Worm (Caenorhabditis elegans): ENCODE results near the gene F07G6.2.
"Not testable (repeated sequence)": the region's sequence is repeated elsewhere in the genome, so short reads cannot be mapped to it uniquely, and the experiment has no call there.

The F07G6.2 gene

DNA sequence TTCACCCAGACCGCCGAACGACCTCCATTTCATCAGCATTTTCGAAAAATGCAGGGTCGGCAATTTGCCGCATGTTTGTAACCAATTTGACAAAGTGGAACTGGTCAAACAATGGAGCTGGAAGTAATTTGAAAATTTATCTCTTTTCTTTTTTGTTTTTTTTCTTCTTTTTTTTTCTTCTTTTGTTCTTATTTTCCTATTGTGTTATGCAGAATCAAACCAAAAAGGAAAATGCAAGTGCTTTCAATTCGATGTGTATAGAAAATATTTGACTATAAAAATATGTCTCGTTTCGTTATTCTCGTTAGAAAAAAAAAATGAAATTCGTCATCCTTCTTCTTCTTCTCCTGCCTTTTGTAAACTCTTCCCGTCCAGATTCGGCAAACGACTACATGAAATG is 10.4 kb downstream of the F07G6.2 start, which contains the start of gene F07G6.10:
TSS of gene F07G6.10 (plus strand) at position 301 of the 400 bp plus-strand sequence.
- no peak for TF ChIP-seq unc-39 (tag; optimal IDR thresholded peaks at IDR 0.05)
- TF ChIP-seq pha-4 (tag; optimal IDR thresholded peaks at IDR 0.05) = no peak
- no peak for TF ChIP-seq nhr-12 (tag; optimal IDR thresholded peaks at IDR 0.05)
- TF ChIP-seq nhr-28 (tag; optimal IDR thresholded peaks at IDR 0.05) = no peak
- no peak for TF ChIP-seq ces-1 (GFP tag; optimal IDR thresholded peaks at IDR 0.05)
- TF ChIP-seq zip-8 (tag; optimal IDR thresholded peaks at IDR 0.05) = no peak
- no peak for TF ChIP-seq elt-3 (tag; optimal IDR thresholded peaks at IDR 0.05)
- TF ChIP-seq lin-13 (tag; optimal IDR thresholded peaks at IDR 0.05) = no peak
- no peak for TF ChIP-seq unc-120 (tag; optimal IDR thresholded peaks at IDR 0.05; ENCODE audit: poor library complexity, severe bottlenecking)
- TF ChIP-seq ceh-39 (tag; optimal IDR thresholded peaks at IDR 0.05) = no peak
- no peak for TF ChIP-seq sem-2 (GFP tag; optimal IDR thresholded peaks at IDR 0.05)
- TF ChIP-seq nhr-237 (tag; optimal IDR thresholded peaks at IDR 0.05) = no peak
- TF ChIP-seq ztf-11 (tag; optimal IDR thresholded peaks at IDR 0.05) = no peak
- no peak for TF ChIP-seq flh-1 (GFP tag; optimal IDR thresholded peaks at IDR 0.05)
- TF ChIP-seq lin-32 (GFP tag; optimal IDR thresholded peaks at IDR 0.05) = no peak
- TF ChIP-seq snpc-4 (tag; optimal IDR thresholded peaks at IDR 0.05) = no peak
- TF ChIP-seq tbx-8 (GFP tag; optimal IDR thresholded peaks at IDR 0.05) = no peak
- TF ChIP-seq ceh-43 (GFP tag; optimal IDR thresholded peaks at IDR 0.05) = no peak

DNA sequence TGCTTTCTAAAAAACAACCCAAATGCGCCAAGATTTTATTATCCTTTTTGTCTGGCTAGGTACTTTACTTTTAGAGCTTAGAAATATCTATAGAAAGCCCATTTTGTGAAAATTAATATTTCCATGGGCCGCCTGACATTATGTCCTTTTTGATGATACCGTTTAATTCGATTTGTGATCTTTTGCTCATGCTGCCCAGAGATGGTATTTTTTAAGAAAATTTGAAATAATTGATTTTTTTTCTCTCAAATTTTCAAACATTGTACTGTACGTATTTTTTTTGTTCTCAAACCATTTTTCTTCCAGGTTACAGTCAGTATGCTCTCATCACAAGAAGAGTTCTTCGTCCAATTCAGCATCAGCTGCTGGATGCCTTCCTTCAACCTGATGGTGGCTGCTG is 15.4 kb downstream of the F07G6.2 start, which contains the start of gene Y75D11A.2:
TSS of gene Y75D11A.2 (plus strand) at position 301 of the 400 bp plus-strand sequence.
- TF ChIP-seq lin-32 (GFP tag; optimal IDR thresholded peaks at IDR 0.05); nhr-28 (tag; optimal IDR thresholded peaks at IDR 0.05); snpc-4 (tag; optimal IDR thresholded peaks at IDR 0.05): not testable (repeated sequence)

DNA sequence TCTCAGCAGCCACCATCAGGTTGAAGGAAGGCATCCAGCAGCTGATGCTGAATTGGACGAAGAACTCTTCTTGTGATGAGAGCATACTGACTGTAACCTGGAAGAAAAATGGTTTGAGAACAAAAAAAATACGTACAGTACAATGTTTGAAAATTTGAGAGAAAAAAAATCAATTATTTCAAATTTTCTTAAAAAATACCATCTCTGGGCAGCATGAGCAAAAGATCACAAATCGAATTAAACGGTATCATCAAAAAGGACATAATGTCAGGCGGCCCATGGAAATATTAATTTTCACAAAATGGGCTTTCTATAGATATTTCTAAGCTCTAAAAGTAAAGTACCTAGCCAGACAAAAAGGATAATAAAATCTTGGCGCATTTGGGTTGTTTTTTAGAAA is 19.0 kb downstream of the F07G6.2 start, which contains the start of gene Y75D11A.3:
TSS of gene Y75D11A.3 (minus strand) at position 101 of the 400 bp plus-strand sequence.
- not testable (repeated sequence) for TF ChIP-seq ztf-11 (tag; optimal IDR thresholded peaks at IDR 0.05); unc-39 (tag; optimal IDR thresholded peaks at IDR 0.05); ham-2 (GFP tag; optimal IDR thresholded peaks at IDR 0.05)

DNA sequence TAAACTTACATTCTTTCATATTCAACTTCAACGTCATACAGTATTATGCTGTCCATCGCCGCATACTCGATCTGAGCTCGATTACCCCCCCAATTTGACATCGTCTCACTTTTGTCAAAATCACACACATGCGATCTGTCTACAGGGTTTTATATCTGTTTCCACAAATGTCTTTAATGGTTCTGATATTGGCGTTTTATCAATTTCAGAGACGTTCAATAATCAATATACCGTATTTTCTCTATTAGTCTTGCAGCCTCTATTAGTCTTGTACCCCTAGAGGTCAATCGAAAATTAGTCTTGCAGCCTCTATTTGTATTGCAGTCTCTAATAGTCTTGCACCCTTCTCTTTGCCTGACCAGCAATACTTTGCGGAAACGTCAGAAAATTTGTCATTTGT is 21.3 kb downstream of the F07G6.2 start, which contains the start of gene Y75D11A.6:
TSS of gene Y75D11A.6 (minus strand) at position 101 of the 400 bp plus-strand sequence.
- not testable (repeated sequence) for TF ChIP-seq unc-62 (GFP tag; optimal IDR thresholded peaks at IDR 0.05); ceh-83 (GFP tag; optimal IDR thresholded peaks at IDR 0.05); elt-1 (tag; optimal IDR thresholded peaks at IDR 0.05; ENCODE audit: borderline replicate concordance, insufficient read depth)

DNA sequence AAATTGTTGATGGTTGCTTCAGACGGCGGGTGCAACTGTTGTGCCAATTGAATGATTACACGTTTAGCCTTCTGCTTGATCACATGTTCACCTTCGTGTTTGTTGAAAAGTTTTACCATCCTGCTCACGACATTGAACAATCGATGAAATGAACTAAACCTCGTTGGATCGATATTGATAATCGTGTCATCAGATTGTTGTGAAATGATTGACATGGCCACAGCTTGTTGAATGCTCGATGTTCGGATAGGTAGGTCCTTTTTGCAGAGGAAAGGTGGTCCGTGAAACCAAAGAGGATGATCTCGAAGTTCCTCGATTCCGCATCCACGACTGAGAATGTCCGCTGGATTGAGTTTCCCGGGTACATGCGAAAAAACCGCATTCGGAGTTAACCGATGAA is 42.5 kb downstream of the F07G6.2 start:
- TF ChIP-seq ham-2 (GFP tag; optimal IDR thresholded peaks at IDR 0.05) (no peak), snpc-4 (tag; optimal IDR thresholded peaks at IDR 0.05) (no peak), lin-13 (tag; optimal IDR thresholded peaks at IDR 0.05) (no peak), tbx-8 (GFP tag; optimal IDR thresholded peaks at IDR 0.05) (no peak), bed-3 (GFP tag; optimal IDR thresholded peaks at IDR 0.05) (no peak), ceh-39 (tag; optimal IDR thresholded peaks at IDR 0.05) (no peak), lin-32 (GFP tag; optimal IDR thresholded peaks at IDR 0.05) (no peak), hlh-1 (tag; optimal IDR thresholded peaks at IDR 0.05) (no peak), sptf-1 (tag; optimal IDR thresholded peaks at IDR 0.05) (no peak), mab-5 (tag; optimal IDR thresholded peaks at IDR 0.05) (no peak), nhr-237 (tag; optimal IDR thresholded peaks at IDR 0.05) (no peak), ces-1 (GFP tag; optimal IDR thresholded peaks at IDR 0.05) (no peak), unc-39 (tag; optimal IDR thresholded peaks at IDR 0.05) (no peak), unc-62 (GFP tag; optimal IDR thresholded peaks at IDR 0.05) (no peak), cnd-1 (tag; optimal IDR thresholded peaks at IDR 0.05) (no peak), ceh-43 (GFP tag; optimal IDR thresholded peaks at IDR 0.05) (no peak), ztf-11 (tag; optimal IDR thresholded peaks at IDR 0.05) (no peak)

DNA sequence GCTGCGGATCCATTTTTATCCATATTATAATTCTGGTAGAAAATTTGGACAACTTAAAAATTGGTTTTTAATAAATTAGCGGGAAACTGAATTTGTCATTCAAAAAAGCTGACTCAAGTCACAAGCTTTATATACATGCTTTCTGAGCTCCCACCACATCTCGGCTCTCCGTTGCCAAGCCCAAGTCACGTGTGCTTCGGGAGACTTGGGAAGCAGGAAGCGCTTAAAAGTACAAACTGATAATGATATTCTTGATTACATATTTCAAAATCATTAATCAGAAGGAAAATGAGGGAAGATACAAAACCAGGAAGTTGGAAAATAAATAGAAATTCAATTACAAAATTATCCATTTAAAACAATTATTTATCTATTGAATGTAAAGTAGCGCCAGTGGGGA is 50.8 kb downstream of the F07G6.2 start, which contains the start of gene elc-2:
TSS of gene elc-2 (minus strand) at position 101 of the 400 bp plus-strand sequence.
- TF ChIP-seq mls-2 (tag; optimal IDR thresholded peaks at IDR 0.05) = no peak
- TF ChIP-seq ham-2 (GFP tag; optimal IDR thresholded peaks at IDR 0.05) = no peak
- no peak for TF ChIP-seq lsy-2 (tag; optimal IDR thresholded peaks at IDR 0.05)
- TF ChIP-seq ztf-11 (tag; optimal IDR thresholded peaks at IDR 0.05) = no peak
- TF ChIP-seq pha-4 (tag; optimal IDR thresholded peaks at IDR 0.05) = no peak
- no peak for TF ChIP-seq nhr-76 (tag; optimal IDR thresholded peaks at IDR 0.05)
- no peak for TF ChIP-seq lin-13 (tag; optimal IDR thresholded peaks at IDR 0.05)
- no peak for TF ChIP-seq blmp-1 (tag; optimal IDR thresholded peaks at IDR 0.05)
- TF ChIP-seq cnd-1 (tag; optimal IDR thresholded peaks at IDR 0.05) = no peak
- TF ChIP-seq ceh-83 (GFP tag; optimal IDR thresholded peaks at IDR 0.05) = no peak
- TF ChIP-seq flh-1 (GFP tag; optimal IDR thresholded peaks at IDR 0.05) = no peak
- no peak for TF ChIP-seq ceh-43 (GFP tag; optimal IDR thresholded peaks at IDR 0.05)
- no peak for TF ChIP-seq sptf-1 (tag; optimal IDR thresholded peaks at IDR 0.05)
- no peak for TF ChIP-seq tbx-8 (GFP tag; optimal IDR thresholded peaks at IDR 0.05)
- TF ChIP-seq nhr-237 (tag; optimal IDR thresholded peaks at IDR 0.05) = no peak
- no peak for TF ChIP-seq hlh-1 (tag; optimal IDR thresholded peaks at IDR 0.05)
- no peak for TF ChIP-seq unc-120 (tag; optimal IDR thresholded peaks at IDR 0.05; ENCODE audit: poor library complexity, severe bottlenecking)

Data from whole organism, mixed stage, embryonic.